Worm (Caenorhabditis elegans) whole organism, L4/young adult: ENCODE data around the gene F57A8.7.

ENCODE experiments used
- W03F9.2 ChIP-seq: fragments of 150-350 bp; optimal IDR thresholded peaks from 2 replicates; lab custom pipeline; 2014; ENCODE audit warnings: missing biosample characterization, missing genetic modification characterization
- dao-5 ChIP-seq: sonication (generic microtip); optimal IDR thresholded peaks from 2 replicates; lab custom pipeline; 2016; ENCODE audit warnings: missing genotype, missing genetic modification characterization, moderate library complexity, missing compliant biosample characterization
- him-1 ChIP-seq: sonication (generic microtip); optimal IDR thresholded peaks from 2 replicates; lab custom pipeline; 2016; ENCODE audit warnings: missing genotype, missing genetic modification reagents, missing genetic modification characterization, missing compliant biosample characterization

- no peak for TF ChIP-seq W03F9.2 (tag; lab: Kevin White, UChicago)
- no peak for TF ChIP-seq dao-5 (tag; lab: Kevin White, UChicago)
- no peak for TF ChIP-seq him-1
These were observed 15.6 kb downstream of the F57A8.7 start, which contains the start of gene R04B5.11 for ce11 chrV:10091152-10091551.
